Worm (Caenorhabditis elegans): Measurements from ENCODE around the gene tmem-231.

tmem-231 gene

DNA sequence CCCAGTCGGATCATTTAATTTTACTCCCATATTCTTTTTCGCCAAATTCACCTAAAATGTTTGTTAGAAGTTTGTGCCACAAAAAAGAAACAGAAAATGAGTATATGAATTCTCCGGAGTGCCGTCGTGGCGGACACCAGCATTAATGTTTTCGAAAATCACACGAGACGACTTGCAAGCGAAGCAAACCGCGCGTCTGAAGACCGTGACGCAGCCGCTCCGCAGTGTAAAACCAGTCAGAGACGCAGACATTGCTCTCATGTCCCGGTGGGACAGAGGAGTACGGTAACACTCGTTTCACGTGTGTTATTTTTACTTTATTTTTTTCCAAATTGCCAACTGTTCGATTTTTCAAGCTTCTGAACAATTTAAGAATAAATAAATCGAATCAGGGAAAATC, 6.1 kb downstream of the tmem-231 start, which contains the start of the genes T26A8.4 and pdtf-1 (continued):
- TF ChIP-seq sea-2 (GFP tag; IDR thresholded peaks at IDR 0.05) (0 out of 2 replicates have a peak, but pooled peaks have one; percentile 26), repo-1 (tag; optimal IDR thresholded peaks at IDR 0.05) (peak; percentile 60), hlh-26 (GFP tag; conservative IDR thresholded peaks at IDR 0.05) (no peak), aptf-2 (GFP tag; conservative IDR thresholded peaks at IDR 0.05) (no peak), ets-4 (GFP tag; optimal IDR thresholded peaks at IDR 0.05) (no peak), C06A6.2 (GFP tag; conservative IDR thresholded peaks at IDR 0.05) (peak; percentile 83)

DNA sequence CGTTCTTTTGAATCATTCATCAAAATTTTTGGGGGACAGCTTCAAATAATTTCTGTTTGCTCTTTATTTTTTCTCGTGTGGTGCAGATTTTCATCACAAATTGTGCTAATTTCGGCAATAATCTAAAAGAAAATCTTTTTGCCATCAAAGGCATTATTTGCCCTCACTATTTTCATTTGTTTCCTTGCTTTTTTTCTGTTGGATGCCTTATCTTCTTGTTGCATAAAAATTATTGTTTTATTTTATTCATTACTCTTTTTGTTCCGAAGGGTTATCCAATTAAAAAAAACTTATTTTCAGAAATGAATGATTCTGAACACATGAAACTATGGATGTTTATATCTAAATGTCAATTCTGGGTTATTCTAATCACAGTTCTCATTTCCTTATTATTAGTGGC, 20.3 kb downstream of the tmem-231 start, which contains the start of gene T01B11.1:
T01B11.1 (plus strand) TSS at position 301 of the 400 bp plus-strand sequence.
- TF ChIP-seq Y53G8AR.9 (GFP tag; conservative IDR thresholded peaks at IDR 0.05) (no peak), zfh-2 (GFP tag; conservative IDR thresholded peaks at IDR 0.05) (no peak), madf-10 (tag; optimal IDR thresholded peaks at IDR 0.05) (no peak), lin-35 (GFP tag; optimal IDR thresholded peaks at IDR 0.05) (no peak), snpc-1.1 (tag; optimal IDR thresholded peaks at IDR 0.05; ENCODE audit: insufficient read depth) (no peak), K12H6.12 (tag; optimal IDR thresholded peaks at IDR 0.05) (no peak), ztf-25 (GFP tag; IDR thresholded peaks at IDR 0.05) (no peak), F55B11.4 (tag; optimal IDR thresholded peaks at IDR 0.05; ENCODE audit: borderline replicate concordance, insufficient read depth) (no peak), bed-2 (GFP tag; IDR thresholded peaks at IDR 0.05) (no peak), lsy-27 (tag; optimal IDR thresholded peaks at IDR 0.05; ENCODE audit: borderline replicate concordance, insufficient read depth) (no peak), attf-5 (GFP tag; optimal IDR thresholded peaks at IDR 0.05) (no peak)

DNA sequence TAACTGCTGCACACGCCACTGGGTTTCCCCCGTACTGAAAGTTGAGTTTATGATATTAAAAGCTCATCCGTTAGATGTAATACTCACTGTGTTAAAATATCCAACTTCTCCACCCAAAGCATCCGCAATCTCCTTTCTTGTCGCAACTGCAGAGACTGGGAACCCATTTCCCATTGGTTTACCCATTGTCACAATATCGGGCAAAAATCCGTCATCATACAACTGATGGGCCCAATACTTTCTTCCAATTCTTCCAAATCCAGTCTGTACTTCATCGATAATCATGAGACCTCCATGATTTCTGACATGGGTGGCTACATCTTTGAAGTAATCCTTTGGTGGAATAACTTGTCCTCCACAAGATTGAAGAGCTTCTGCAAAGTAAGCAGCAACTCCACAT, 23.3 kb downstream of the tmem-231 start:
- TF ChIP-seq mes-4 (tag; optimal IDR thresholded peaks at IDR 0.05) = no peak

DNA sequence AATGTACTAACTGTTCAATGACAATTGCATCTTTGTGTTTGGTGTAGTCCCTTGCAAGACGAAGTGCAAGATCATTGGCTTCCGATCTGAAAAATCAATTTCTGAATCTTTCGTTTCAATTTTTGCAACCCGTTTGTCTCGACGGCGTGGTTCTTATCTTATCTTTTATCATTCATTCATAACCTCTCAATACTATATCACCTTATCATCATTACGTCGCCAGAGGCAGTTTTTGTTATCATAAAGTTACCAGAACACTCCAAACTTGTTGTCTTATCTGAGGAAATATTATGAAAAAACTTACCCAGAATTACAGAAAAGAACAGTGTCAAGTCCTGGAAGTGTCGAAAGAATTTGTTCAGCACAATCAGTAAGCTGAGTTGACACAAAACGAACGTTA, 23.9 kb downstream of the tmem-231 start:
- peak; percentile 56 for TF ChIP-seq nhr-80 (tag; optimal IDR thresholded peaks at IDR 0.05)
- TF ChIP-seq lag-1 (GFP tag; IDR thresholded peaks at IDR 0.05) = no peak

DNA sequence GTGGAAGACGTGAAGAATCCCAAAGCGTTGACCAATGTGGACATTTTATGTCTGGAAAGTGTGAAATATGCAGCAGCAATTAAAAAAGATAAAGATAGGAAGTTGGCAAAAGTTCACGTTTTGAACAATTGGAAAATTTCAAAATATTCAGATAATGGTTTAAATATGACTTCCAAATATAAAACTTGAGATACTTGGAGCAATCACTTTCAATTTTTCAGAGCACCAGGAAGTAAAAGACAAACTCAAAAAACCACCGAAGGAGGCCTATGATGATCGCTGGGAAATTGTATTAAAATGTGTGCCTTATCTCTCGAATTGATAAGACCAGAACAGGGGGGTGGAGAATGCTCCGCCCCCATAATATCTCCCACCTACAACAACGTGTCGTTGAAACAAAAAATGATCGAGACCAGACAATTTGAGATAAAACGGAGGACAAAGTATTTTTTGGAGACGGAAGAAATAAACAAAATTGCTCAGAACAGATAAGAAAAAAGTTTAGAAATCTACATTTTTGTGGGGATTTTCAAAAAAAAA, 25.2 kb downstream of the tmem-231 start, which contains the start of gene eppl-1:
eppl-1 (minus strand) TSS at position 51 of the 540 bp plus-strand sequence.
- TF ChIP-seq fkh-3 (tag; optimal IDR thresholded peaks at IDR 0.05) (no peak), nhr-80 (tag; optimal IDR thresholded peaks at IDR 0.05) (peak; percentile 31)

DNA sequence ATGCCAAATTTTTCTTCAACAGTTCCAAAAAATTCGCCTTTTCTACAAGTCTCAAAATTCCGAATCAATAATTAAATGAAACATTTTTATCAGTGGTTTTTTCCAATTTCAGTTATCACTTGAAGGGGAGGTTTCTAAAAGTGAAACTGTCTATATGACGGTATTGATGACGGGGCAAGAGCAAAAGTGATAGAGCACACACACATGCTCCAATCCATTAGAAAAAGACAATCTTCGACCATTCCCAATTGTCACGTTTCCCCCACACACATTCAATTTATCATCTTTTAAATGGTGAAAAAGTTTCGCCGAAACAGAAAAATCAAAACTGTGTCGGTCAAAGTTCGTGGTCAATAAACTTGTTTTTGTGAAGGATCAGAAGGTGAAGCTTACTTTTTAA, 26.6 kb downstream of the tmem-231 start:
- TF ChIP-seq tbp1 (GFP tag; optimal IDR thresholded peaks at IDR 0.05) (peak; percentile 25), F23B12.7 (tag; optimal IDR thresholded peaks at IDR 0.05; ENCODE audit: insufficient read depth) (no peak), cebp-2 (GFP tag; IDR thresholded peaks at IDR 0.05) (no peak), nhr-80 (tag; optimal IDR thresholded peaks at IDR 0.05) (peak; percentile 86), hsf-1 (GFP tag; IDR thresholded peaks at IDR 0.05) (no peak), let-607 (tag; optimal IDR thresholded peaks at IDR 0.05) (peak in 1 of 2 experiments; percentile 48), atf-7 (tag; optimal IDR thresholded peaks at IDR 0.05) (peak; percentile 26), nhr-179 (tag; optimal IDR thresholded peaks at IDR 0.05) (no peak), let-526 (GFP tag; IDR thresholded peaks at IDR 0.05) (no peak), nfyb-1 (GFP tag; IDR thresholded peaks at IDR 0.05) (0 out of 2 replicates have a peak, but pooled peaks have one; percentile 25), tbx-9 (tag; optimal IDR thresholded peaks at IDR 0.05; ENCODE audit: borderline replicate concordance) (no peak), K11D2.4 (GFP tag; IDR thresholded peaks at IDR 0.05) (no peak), unc-130 (GFP tag; optimal IDR thresholded peaks at IDR 0.05) (no peak), rec-8 (tag; optimal IDR thresholded peaks at IDR 0.05) (no peak), pha-4 (tag; optimal IDR thresholded peaks at IDR 0.05) (no peak), lin-35 (GFP tag; optimal IDR thresholded peaks at IDR 0.05) (no peak), ceh-100 (GFP tag; IDR thresholded peaks at IDR 0.05) (no peak)

Data from whole organism, young adult.